Worm (Caenorhabditis elegans) whole organism, midembryonic: ENCODE results near the gene nhr-204.

ENCODE experiments used
- T22C8.4 ChIP-seq: fragments of 200-800 bp; sonication (Bioruptor generic); IDR thresholded peaks from 2 replicates; pipeline ENCODE4 v1.3.6; 2022; ENCODE audit warnings: missing genetic modification characterization, missing compliant biosample characterization
- cog-1 ChIP-seq: sonication (generic microtip); optimal IDR thresholded peaks from 2 replicates; lab custom pipeline; 2016; ENCODE audit warnings: missing genetic modification characterization, missing compliant biosample characterization
- flt-1 ChIP-seq: fragments of 200-800 bp; sonication (Bioruptor generic); IDR thresholded peaks from 2 replicates; pipeline ENCODE4 v1.3.6; 2022; ENCODE audit warnings: missing genetic modification characterization, missing compliant biosample characterization
- klf-2 ChIP-seq: fragments of 200-800 bp; sonication (Bioruptor generic); conservative IDR thresholded peaks from 2 replicates; pipeline ENCODE4 v1.3.6; 2022; ENCODE audit warnings: missing genetic modification reagents, missing genetic modification characterization, missing compliant biosample characterization
- med-1 ChIP-seq: sonication (generic microtip); optimal IDR thresholded peaks from 2 replicates; lab custom pipeline; 2017; ENCODE audit warnings: missing genetic modification characterization, mild to moderate bottlenecking, missing compliant biosample characterization, antibody characterized with exemption, missing genetic modification reagents; ENCODE audit not compliant: insufficient read depth
- ref-1 ChIP-seq: fragments of 200-800 bp; sonication (Bioruptor generic); conservative IDR thresholded peaks from 2 replicates; pipeline ENCODE4 v1.3.6; 2022; ENCODE audit warnings: missing genetic modification reagents, missing genetic modification characterization, missing compliant biosample characterization
- tab-1 ChIP-seq: fragments of 200-800 bp; sonication (Bioruptor generic); IDR thresholded peaks from 2 replicates; pipeline ENCODE4 v1.3.6; 2022; ENCODE audit warnings: missing genetic modification characterization, missing compliant biosample characterization
- ztf-23 ChIP-seq: fragments of 200-800 bp; sonication (Bioruptor generic); IDR thresholded peaks from 2 replicates; pipeline ENCODE4 v1.3.6; 2022; ENCODE audit warnings: missing genetic modification reagents, missing genetic modification characterization, missing compliant biosample characterization
- ztf-29 ChIP-seq: fragments of 200-800 bp; sonication (Bioruptor generic); IDR thresholded peaks from 2 replicates; pipeline ENCODE4 v1.3.6; 2022; ENCODE audit warnings: missing genetic modification reagents, missing genetic modification characterization, missing compliant biosample characterization

The nhr-204 gene

ce11 chrV:281111-281510 is 22.5 kb upstream of the nhr-204 start:
- TF ChIP-seq tab-1 (GFP tag; lab: Robert Waterston, UW) (no peak), ref-1 (GFP tag; lab: Robert Waterston, UW) (no peak), ztf-29 (GFP tag; lab: Robert Waterston, UW) (no peak), T22C8.4 (no peak), klf-2 (GFP tag; lab: Robert Waterston, UW) (no peak), med-1 (GFP tag; lab: Kevin White, UChicago) (no peak), ztf-23 (no peak), cog-1 (tag; lab: Kevin White, UChicago) (no peak), flt-1 (GFP tag; lab: Robert Waterston, UW) (no peak)

- TF ChIP-seq ztf-29 (GFP tag; lab: Robert Waterston, UW) (no peak), T22C8.4 (no peak), klf-2 (GFP tag; lab: Robert Waterston, UW) (no peak), tab-1 (GFP tag; lab: Robert Waterston, UW) (no peak), med-1 (GFP tag; lab: Kevin White, UChicago) (no peak), ztf-23 (no peak), flt-1 (GFP tag; lab: Robert Waterston, UW) (no peak), ref-1 (GFP tag; lab: Robert Waterston, UW) (no peak), cog-1 (tag; lab: Kevin White, UChicago) (no peak)
These were observed 14.2 kb upstream of the nhr-204 start, which contains the start of gene nlp-70 for ce11 chrV:272837-273236. Gene nlp-70, minus strand, starts transcription at chrV:272937.

- TF ChIP-seq ztf-23 (no peak), cog-1 (tag; lab: Kevin White, UChicago) (no peak), flt-1 (GFP tag; lab: Robert Waterston, UW) (no peak), T22C8.4 (no peak), med-1 (GFP tag; lab: Kevin White, UChicago) (no peak), ztf-29 (GFP tag; lab: Robert Waterston, UW) (no peak), klf-2 (GFP tag; lab: Robert Waterston, UW) (no peak), ref-1 (GFP tag; lab: Robert Waterston, UW) (no peak), tab-1 (GFP tag; lab: Robert Waterston, UW) (no peak)
These were observed 9.4 kb upstream of the nhr-204 start, which contains the start of gene lgc-26 for ce11 chrV:268007-268406. Gene lgc-26, plus strand, starts transcription at chrV:268307.

ce11 chrV:265062-265963 is 6.7 kb upstream of the nhr-204 start:
- TF ChIP-seq cog-1 (tag; lab: Kevin White, UChicago) = peak; percentile 54

ce11 chrV:260334-260733 is 1.7 kb upstream of the nhr-204 start:
- TF ChIP-seq klf-2 (GFP tag; lab: Robert Waterston, UW) (no peak), flt-1 (GFP tag; lab: Robert Waterston, UW) (no peak), cog-1 (tag; lab: Kevin White, UChicago) (no peak), med-1 (GFP tag; lab: Kevin White, UChicago) (no peak), ref-1 (GFP tag; lab: Robert Waterston, UW) (no peak), tab-1 (GFP tag; lab: Robert Waterston, UW) (no peak), ztf-29 (GFP tag; lab: Robert Waterston, UW) (no peak), ztf-23 (no peak), T22C8.4 (no peak)

- TF ChIP-seq tab-1 (GFP tag; lab: Robert Waterston, UW) (no peak), med-1 (GFP tag; lab: Kevin White, UChicago) (no peak), flt-1 (GFP tag; lab: Robert Waterston, UW) (no peak), klf-2 (GFP tag; lab: Robert Waterston, UW) (no peak), ref-1 (GFP tag; lab: Robert Waterston, UW) (no peak), ztf-23 (no peak), ztf-29 (GFP tag; lab: Robert Waterston, UW) (no peak), T22C8.4 (no peak), cog-1 (tag; lab: Kevin White, UChicago) (no peak)
These were observed 4.0 kb downstream of the nhr-204 start, which contains the start of gene str-121 for ce11 chrV:254591-254990. Gene str-121, minus strand, starts transcription at chrV:254691.

- no peak for TF ChIP-seq ztf-29 (GFP tag; lab: Robert Waterston, UW)
- no peak for TF ChIP-seq cog-1 (tag; lab: Kevin White, UChicago)
These were observed 7.0 kb downstream of the nhr-204 start, which contains the start of gene oac-39 for ce11 chrV:251652-252051. Gene oac-39, minus strand, starts transcription at chrV:251752.

ce11 chrV:248636-249035 is 10.0 kb downstream of the nhr-204 start:
- TF ChIP-seq ztf-23 = no peak
- no peak for TF ChIP-seq ref-1 (GFP tag; lab: Robert Waterston, UW)
- no peak for TF ChIP-seq cog-1 (tag; lab: Kevin White, UChicago)
- no peak for TF ChIP-seq ztf-29 (GFP tag; lab: Robert Waterston, UW)
- TF ChIP-seq flt-1 (GFP tag; lab: Robert Waterston, UW) = no peak
- TF ChIP-seq T22C8.4 = no peak
- no peak for TF ChIP-seq klf-2 (GFP tag; lab: Robert Waterston, UW)
- no peak for TF ChIP-seq med-1 (GFP tag; lab: Kevin White, UChicago)

ce11 chrV:247576-247975 is 11.1 kb downstream of the nhr-204 start:
- TF ChIP-seq flt-1 (GFP tag; lab: Robert Waterston, UW) (no peak), tab-1 (GFP tag; lab: Robert Waterston, UW) (no peak), klf-2 (GFP tag; lab: Robert Waterston, UW) (no peak), T22C8.4 (no peak), ref-1 (GFP tag; lab: Robert Waterston, UW) (no peak), cog-1 (tag; lab: Kevin White, UChicago) (no peak), ztf-23 (no peak)
